Fruit fly (Drosophila melanogaster): ENCODE results near the gene CG10077.

CG10077 gene

dm6 chr3L:6955254-6956229 lies at the start of gene CG10077, which contains the start of gene CG9948 (continued):
- peak; percentile 28 for TF ChIP-seq ac (GFP tag; optimal IDR thresholded peaks at IDR 0.05)
- peak; percentile 57 for TF ChIP-seq stwl (tag; optimal IDR thresholded peaks at IDR 0.05)
- TF ChIP-seq tll (GFP tag; optimal IDR thresholded peaks at IDR 0.05): no peak
- TF ChIP-seq Rx (GFP tag; IDR thresholded peaks at IDR 0.05): peak; percentile 88
- peak; percentile 89 for TF ChIP-seq CG8388 (GFP tag; optimal IDR thresholded peaks at IDR 0.05)
- no peak for TF ChIP-seq prd (optimal IDR thresholded peaks at IDR 0.05)
- TF ChIP-seq prd (GFP tag; IDR thresholded peaks at IDR 0.05): peak; percentile 96
- TF ChIP-seq odd (GFP tag; optimal IDR thresholded peaks at IDR 0.05): peak; percentile 77
- peak; percentile 71 for TF ChIP-seq gfzf (GFP tag; optimal IDR thresholded peaks at IDR 0.05)
- TF ChIP-seq HmgD (GFP tag; optimal IDR thresholded peaks at IDR 0.05): no peak
- peak; percentile 89 for TF ChIP-seq CG2199 (GFP tag; IDR thresholded peaks at IDR 0.05)
- peak; percentile 79 for TF ChIP-seq BEAF-32 (GFP tag; optimal IDR thresholded peaks at IDR 0.05)
- TF ChIP-seq CG11085 (GFP tag; IDR thresholded peaks at IDR 0.05): peak; percentile 90
- TF ChIP-seq CG15514 (GFP tag; optimal IDR thresholded peaks at IDR 0.05): peak; percentile 77
- 0 out of 3 replicates have a peak, but pooled peaks have one; percentile 25 for TF ChIP-seq sr (GFP tag; IDR thresholded peaks at IDR 0.05)
- TF ChIP-seq H15 (GFP tag; IDR thresholded peaks at IDR 0.05): peak; percentile 88
- TF ChIP-seq CG31388 (GFP tag; optimal IDR thresholded peaks at IDR 0.05): peak; percentile 63
- peak; percentile 75 for TF ChIP-seq cwo (GFP tag; optimal IDR thresholded peaks at IDR 0.05)
- peak; percentile 87 for TF ChIP-seq HHEX (GFP tag; optimal IDR thresholded peaks at IDR 0.05)
- TF ChIP-seq slp2 (GFP tag; optimal IDR thresholded peaks at IDR 0.05): peak; percentile 19
- peak; percentile 78 for TF ChIP-seq D19B (GFP tag; optimal IDR thresholded peaks at IDR 0.05)
- TF ChIP-seq CG8944 (GFP tag; optimal IDR thresholded peaks at IDR 0.05): peak; percentile 11
- TF ChIP-seq CG11560 (tag; IDR thresholded peaks at IDR 0.05): peak; percentile 63; the same call in 2 of the 3 replicates
- TF ChIP-seq ATbp (GFP tag; optimal IDR thresholded peaks at IDR 0.05): peak; percentile 86
- TF ChIP-seq CG1792 (GFP tag; optimal IDR thresholded peaks at IDR 0.05): no peak
- peak; percentile 86 for TF ChIP-seq croc (GFP tag; conservative IDR thresholded peaks at IDR 0.05)
- TF ChIP-seq CG7928 (GFP tag; optimal IDR thresholded peaks at IDR 0.05): peak; percentile 37
- peak; percentile 22 for TF ChIP-seq CG9609 (GFP tag; optimal IDR thresholded peaks at IDR 0.05)
- TF ChIP-seq CG11093 (GFP tag; IDR thresholded peaks at IDR 0.05): peak; percentile 83
- TF ChIP-seq ttk (GFP tag; IDR thresholded peaks at IDR 0.05): peak; percentile 85
- peak; percentile 92 for TF ChIP-seq H2.0 (GFP tag; IDR thresholded peaks at IDR 0.05)
- TF ChIP-seq CG10565 (GFP tag; optimal IDR thresholded peaks at IDR 0.05): peak; percentile 0
- TF ChIP-seq repo (GFP tag; optimal IDR thresholded peaks at IDR 0.05): peak; percentile 16
- TF ChIP-seq CG10366 (GFP tag; IDR thresholded peaks at IDR 0.05): peak; percentile 89
- no peak for TF ChIP-seq Doc2 (GFP tag; IDR thresholded peaks at IDR 0.05)
- TF ChIP-seq CG9215 (GFP tag; IDR thresholded peaks at IDR 0.05): peak; percentile 79
- peak; percentile 92 for TF ChIP-seq gcm (GFP tag; optimal IDR thresholded peaks at IDR 0.05)
- TF ChIP-seq org-1 (GFP tag; optimal IDR thresholded peaks at IDR 0.05): peak; percentile 79
- TF ChIP-seq salm (tag; optimal IDR thresholded peaks at IDR 0.05): peak; percentile 85
- peak; percentile 65 for TF ChIP-seq CG5180 (GFP tag; optimal IDR thresholded peaks at IDR 0.05)
- TF ChIP-seq row (GFP tag; IDR thresholded peaks at IDR 0.05): peak; percentile 99
- peak; percentile 86 for TF ChIP-seq ken (GFP tag; IDR thresholded peaks at IDR 0.05)
- peak; percentile 83 for TF ChIP-seq CG33557 (GFP tag; optimal IDR thresholded peaks at IDR 0.05)
- TF ChIP-seq unc-4 (GFP tag; IDR thresholded peaks at IDR 0.05; ENCODE audit: partially characterized antibody): peak; percentile 81
- no peak for TF ChIP-seq cg (GFP tag; optimal IDR thresholded peaks at IDR 0.05)
- TF ChIP-seq gsb (GFP tag; IDR thresholded peaks at IDR 0.05): peak; percentile 86
- peak; percentile 83 for TF ChIP-seq CG17568 (GFP tag; optimal IDR thresholded peaks at IDR 0.05)
- TF ChIP-seq Hsf (GFP tag; optimal IDR thresholded peaks at IDR 0.05): peak; percentile 87

Data from whole organism, embryonic.